Worm (Caenorhabditis elegans) whole organism, midembryonic: ENCODE measurements around the gene mrpl-48.

Experiments
- cog-1 ChIP-seq: sonication (generic microtip); optimal IDR thresholded peaks from 2 replicates; lab custom pipeline; 2016; ENCODE audit warnings: missing genetic modification characterization, missing compliant biosample characterization
- med-1 ChIP-seq: sonication (generic microtip); optimal IDR thresholded peaks from 2 replicates; lab custom pipeline; 2017; ENCODE audit warnings: missing genetic modification characterization, mild to moderate bottlenecking, missing compliant biosample characterization, antibody characterized with exemption, missing genetic modification reagents; ENCODE audit not compliant: insufficient read depth

DNA sequence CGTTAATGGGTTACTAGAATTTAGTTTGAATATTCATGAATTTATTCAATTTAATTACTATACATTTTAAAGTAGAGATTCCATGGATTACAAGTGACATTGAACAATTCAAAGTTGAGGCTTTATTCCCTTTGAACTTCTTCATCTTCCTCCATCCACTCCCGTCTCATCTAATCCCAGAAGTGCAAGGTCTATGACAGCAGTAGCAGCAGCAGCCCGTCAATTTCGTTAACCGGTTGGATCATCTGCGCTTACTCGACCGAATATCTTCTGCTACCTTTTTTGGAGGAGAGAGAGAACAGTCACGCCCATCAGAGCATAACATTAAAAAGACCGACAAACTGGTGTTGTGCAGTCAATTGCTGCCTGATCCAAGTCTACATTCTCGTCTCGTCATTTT, 23.8 kb downstream of the mrpl-48 start, which contains the start of gene M03E7.2:
- no peak for TF ChIP-seq med-1 (GFP tag; lab: Kevin White, UChicago)
- no peak for TF ChIP-seq cog-1 (tag; lab: Kevin White, UChicago)
